Worm (Caenorhabditis elegans) whole organism, young adult: Measurements from ENCODE around the gene F19C7.8.
A peak's percentile ranks its signal among the peaks of the same experiment; 100 is the strongest.

Source experiments
- C06A6.2 ChIP-seq: fragments of 200-800 bp; sonication (Bioruptor generic); conservative IDR thresholded peaks from 2 replicates; pipeline ENCODE4 v1.3.6; 2022; ENCODE audit warnings: missing genetic modification characterization, missing compliant biosample characterization
- F55B11.4 ChIP-seq: sonication (generic microtip); optimal IDR thresholded peaks from 2 replicates; lab custom pipeline; 2016; ENCODE audit warnings: missing compliant biosample characterization, missing genetic modification characterization, borderline replicate concordance; ENCODE audit not compliant: insufficient read depth
- Y53G8AR.9 ChIP-seq: fragments of 200-800 bp; sonication (Bioruptor generic); conservative IDR thresholded peaks from 2 replicates; pipeline ENCODE4 v1.3.6; 2022; ENCODE audit warnings: missing genetic modification reagents, missing genetic modification characterization, missing compliant biosample characterization
- ama-1 ChIP-seq, 3 experiments: fragments of 150-350 bp in 1 of 3; sonication (generic microtip) in 2 of 3; optimal IDR thresholded peaks; 2 replicates each; lab custom pipeline; 2014 to 2018; ENCODE audit warnings: missing biosample characterization in 2 of 3, missing genetic modification characterization in 2 of 3, missing genetic modification reagents in 2 of 3
- athp-1 ChIP-seq: sonication (generic microtip); optimal IDR thresholded peaks from 2 replicates; lab custom pipeline; 2017; ENCODE audit warnings: mild to moderate bottlenecking, missing genetic modification characterization, missing compliant biosample characterization
- attf-6 ChIP-seq: fragments of 200-800 bp; sonication (Bioruptor generic); IDR thresholded peaks from 2 replicates; pipeline ENCODE4 v1.3.6; 2022; ENCODE audit warnings: missing genetic modification reagents, missing genetic modification characterization, missing compliant biosample characterization
- ceh-40 ChIP-seq: fragments of 200-800 bp; sonication (Bioruptor generic); IDR thresholded peaks from 2 replicates; pipeline ENCODE4 v1.3.6; 2022; ENCODE audit warnings: missing genetic modification characterization, missing compliant biosample characterization
- ceh-91 ChIP-seq: fragments of 200-800 bp; sonication (Bioruptor generic); IDR thresholded peaks from 2 replicates; pipeline ENCODE4 v1.3.6; 2022; ENCODE audit warnings: missing genetic modification reagents, missing genetic modification characterization, missing compliant biosample characterization
- egrh-3 ChIP-seq: fragments of 200-800 bp; sonication (Bioruptor generic); IDR thresholded peaks from 2 replicates; pipeline ENCODE4 v1.3.6; 2022; ENCODE audit warnings: missing genetic modification reagents, missing genetic modification characterization, missing compliant biosample characterization
- ekl-4 ChIP-seq: fragments of 200-800 bp; sonication (Bioruptor generic); IDR thresholded peaks from 2 replicates; pipeline ENCODE4 v1.3.6; 2022; ENCODE audit warnings: missing genetic modification reagents, missing genetic modification characterization, missing compliant biosample characterization
- fkh-3 ChIP-seq: sonication (generic microtip); optimal IDR thresholded peaks from 2 replicates; lab custom pipeline; 2016; ENCODE audit warnings: mild to moderate bottlenecking, missing genetic modification characterization, missing compliant biosample characterization
- hmg-20 ChIP-seq: fragments of 200-800 bp; sonication (Bioruptor generic); IDR thresholded peaks from 2 replicates; pipeline ENCODE4 v1.3.6; 2022; ENCODE audit warnings: missing genetic modification reagents, missing genetic modification characterization, missing compliant biosample characterization
- hrde-1 ChIP-seq: sonication (generic microtip); optimal IDR thresholded peaks from 2 replicates; lab custom pipeline; 2016; ENCODE audit warnings: missing genetic modification characterization, mild to moderate bottlenecking, missing compliant biosample characterization, moderate library complexity, missing genotype, missing genetic modification reagents, borderline replicate concordance
- let-607 ChIP-seq, 2 experiments: fragments of 200-800 bp in 1 of 2; sonication (Bioruptor generic) in 1 of 2; sonication (generic microtip) in 1 of 2; optimal IDR thresholded peaks; 2 replicates each; lab custom pipeline; 2016 to 2018; ENCODE audit warnings: mild to moderate bottlenecking in 2 of 2, missing compliant biosample characterization in 2 of 2, missing genetic modification characterization in 2 of 2, moderate library complexity in 2 of 2, missing genotype in 1 of 2
- lsl-1 ChIP-seq: fragments of 200-800 bp; sonication (Bioruptor generic); optimal IDR thresholded peaks from 2 replicates; lab custom pipeline; 2018; ENCODE audit warnings: mild to moderate bottlenecking, missing genetic modification characterization, moderate library complexity, missing compliant biosample characterization
- mxl-1 ChIP-seq: sonication (generic microtip); optimal IDR thresholded peaks from 2 replicates; lab custom pipeline; 2016; ENCODE audit warnings: missing genetic modification characterization, missing compliant biosample characterization
- nfya-1 ChIP-seq: sonication (generic microtip); optimal IDR thresholded peaks from 2 replicates; lab custom pipeline; 2017; ENCODE audit warnings: antibody characterized with exemption, missing compliant biosample characterization, missing genetic modification characterization, borderline replicate concordance; ENCODE audit not compliant: insufficient read depth
- nfya-2 ChIP-seq: fragments of 200-800 bp; sonication (Bioruptor generic); IDR thresholded peaks from 2 replicates; pipeline ENCODE4 v1.3.6; 2022; ENCODE audit warnings: missing genetic modification reagents, missing genetic modification characterization, missing compliant biosample characterization
- nhr-120 ChIP-seq: fragments of 200-800 bp; sonication (Bioruptor generic); IDR thresholded peaks from 2 replicates; pipeline ENCODE4 v1.3.6; 2022; ENCODE audit warnings: missing genetic modification characterization, missing compliant biosample characterization
- nhr-80 ChIP-seq: sonication (generic microtip); optimal IDR thresholded peaks from 2 replicates; lab custom pipeline; 2016; ENCODE audit warnings: missing genetic modification characterization, missing compliant biosample characterization
- nhr-90 ChIP-seq: sonication (generic microtip); optimal IDR thresholded peaks from 2 replicates; lab custom pipeline; 2016; ENCODE audit warnings: missing genotype, mild to moderate bottlenecking, missing genetic modification characterization, missing compliant biosample characterization
- rcor-1 ChIP-seq: fragments of 200-800 bp; sonication (Bioruptor generic); IDR thresholded peaks from 2 replicates; pipeline ENCODE4 v1.3.6; 2022; ENCODE audit warnings: missing genetic modification reagents, missing genetic modification characterization, missing compliant biosample characterization
- sdz-38 ChIP-seq: sonication (generic microtip); optimal IDR thresholded peaks from 2 replicates; lab custom pipeline; 2016; ENCODE audit warnings: missing genotype, missing genetic modification characterization, missing compliant biosample characterization
- snpc-1.3 ChIP-seq: sonication (generic microtip); optimal IDR thresholded peaks from 2 replicates; lab custom pipeline; 2017; ENCODE audit warnings: missing genetic modification characterization, mild to moderate bottlenecking, missing compliant biosample characterization, antibody characterized with exemption, moderate library complexity, missing genotype, missing genetic modification reagents; ENCODE audit not compliant: insufficient read depth
- snpc-3.4 ChIP-seq: sonication (generic microtip); optimal IDR thresholded peaks from 2 replicates; lab custom pipeline; 2017; ENCODE audit warnings: missing genetic modification characterization, mild to moderate bottlenecking, missing compliant biosample characterization, antibody characterized with exemption, moderate library complexity, missing genotype, missing genetic modification reagents
- tlf-1 ChIP-seq: fragments of 200-800 bp; sonication (Bioruptor generic); optimal IDR thresholded peaks from 2 replicates; lab custom pipeline; 2018; ENCODE audit warnings: mild to moderate bottlenecking, missing genetic modification characterization, missing compliant biosample characterization
- unc-130 ChIP-seq: sonication (generic microtip); optimal IDR thresholded peaks from 2 replicates; lab custom pipeline; 2016; ENCODE audit warnings: missing genetic modification reagents, missing genetic modification characterization, missing compliant biosample characterization
- zfh-2 ChIP-seq: fragments of 200-800 bp; sonication (Bioruptor generic); conservative IDR thresholded peaks from 2 replicates; pipeline ENCODE4 v1.3.6; 2022; ENCODE audit warnings: missing genetic modification reagents, missing genetic modification characterization, missing compliant biosample characterization
- ztf-18 ChIP-seq: sonication (generic microtip); optimal IDR thresholded peaks from 2 replicates; lab custom pipeline; 2016; ENCODE audit warnings: missing genotype, mild to moderate bottlenecking, missing genetic modification characterization, missing compliant biosample characterization
- ztf-22 ChIP-seq: fragments of 200-800 bp; sonication (Bioruptor generic); optimal IDR thresholded peaks from 2 replicates; lab custom pipeline; 2018; ENCODE audit warnings: mild to moderate bottlenecking, missing genetic modification characterization, moderate library complexity, missing compliant biosample characterization
- ztf-26 ChIP-seq: sonication (generic microtip); optimal IDR thresholded peaks from 2 replicates; lab custom pipeline; 2017; ENCODE audit warnings: missing genetic modification characterization, missing compliant biosample characterization

Gene F19C7.8

ce11 chrIV:4599352-4600004 lies 38.4 kb downstream of the F19C7.8 start, which contains the start of gene F19C7.2:
Gene F19C7.2, plus strand, starts transcription at chrIV:4599954.
- TF ChIP-seq nhr-80 (tag; lab: Kevin White, UChicago) (peak; percentile 20), lsl-1 (GFP tag; lab: Kevin White, UChicago) (no peak)
- TF ChIP-seq, all 124 proteins: peak for 1

- TF ChIP-seq sdz-38 (no peak), ztf-18 (tag; lab: Kevin White, UChicago) (no peak), nhr-90 (tag; lab: Kevin White, UChicago) (no peak), nfya-1 (tag; lab: Kevin White, UChicago) (no peak), rcor-1 (GFP tag; lab: Robert Waterston, UW) (no peak), nhr-80 (tag; lab: Kevin White, UChicago) (no peak)
These were observed 41.1 kb downstream of the F19C7.8 start, which contains the start of gene F19C7.3 for ce11 chrIV:4596824-4597223. Gene F19C7.3, plus strand, starts transcription at chrIV:4597124.

- no peak for TF ChIP-seq ztf-22 (GFP tag; lab: Kevin White, UChicago)
- TF ChIP-seq hmg-20 (GFP tag; lab: Robert Waterston, UW): no peak
- no peak for TF ChIP-seq ekl-4 (GFP tag; lab: Robert Waterston, UW)
- no peak for TF ChIP-seq nfya-2 (GFP tag; lab: Robert Waterston, UW)
- TF ChIP-seq mxl-1 (tag; lab: Kevin White, UChicago): no peak
- no peak for TF ChIP-seq ama-1 (optimal IDR thresholded peaks at IDR 0.05; lab: Kevin White, UChicago)
- TF ChIP-seq ama-1 (GFP tag; optimal IDR thresholded peaks at IDR 0.05; lab: Kevin White, UChicago): no peak
- no peak for TF ChIP-seq snpc-1.3 (tag; lab: Kevin White, UChicago)
- no peak for TF ChIP-seq snpc-3.4
- no peak for TF ChIP-seq attf-6 (GFP tag; lab: Robert Waterston, UW)
- no peak for TF ChIP-seq egrh-3 (GFP tag; lab: Robert Waterston, UW)
- TF ChIP-seq ceh-91 (GFP tag; lab: Robert Waterston, UW): no peak
- TF ChIP-seq athp-1: no peak
- TF ChIP-seq lsl-1 (GFP tag; lab: Kevin White, UChicago): no peak
- TF ChIP-seq let-607 (tag; optimal IDR thresholded peaks at IDR 0.05; lab: Kevin White, UChicago): no peak
- no peak for TF ChIP-seq tlf-1 (GFP tag; lab: Kevin White, UChicago)
- TF ChIP-seq unc-130 (GFP tag; lab: Kevin White, UChicago): no peak
- TF ChIP-seq Y53G8AR.9: no peak
- TF ChIP-seq F55B11.4 (tag; lab: Kevin White, UChicago): no peak
- TF ChIP-seq C06A6.2 (GFP tag; lab: Robert Waterston, UW): no peak
These were observed 49.5 kb downstream of the F19C7.8 start for ce11 chrIV:4588408-4588807.

- no peak for TF ChIP-seq hrde-1 (tag; lab: Kevin White, UChicago)
- TF ChIP-seq nhr-120 (GFP tag; lab: Robert Waterston, UW): no peak
- no peak for TF ChIP-seq C06A6.2 (GFP tag; lab: Robert Waterston, UW)
- TF ChIP-seq zfh-2: no peak
- no peak for TF ChIP-seq fkh-3 (tag; lab: Kevin White, UChicago)
- no peak for TF ChIP-seq ceh-40 (GFP tag; lab: Robert Waterston, UW)
- no peak for TF ChIP-seq ztf-26 (tag; lab: Kevin White, UChicago)
- no peak for TF ChIP-seq nhr-90 (tag; lab: Kevin White, UChicago)
These were observed 50.4 kb downstream of the F19C7.8 start for ce11 chrIV:4587532-4587931.
